Fruit fly (Drosophila melanogaster) whole organism, embryonic: Measurements from ENCODE around the gene Spt7.

Experiments used
- Bteb2 ChIP-seq: fragments of 200-800 bp; sonication (Bioruptor generic); optimal IDR thresholded peaks from 2 replicates; lab custom pipeline; 2016; ENCODE audit warnings: missing biosample characterization, missing genetic modification characterization
- CG1024 ChIP-seq: fragments of 200-800 bp; sonication (Bioruptor generic); IDR thresholded peaks from 2 replicates; pipeline ENCODE4 v1.3.6; 2022; ENCODE audit warnings: missing biosample characterization, missing genetic modification characterization
- CG10274 ChIP-seq: fragments of 200-800 bp; sonication (Bioruptor generic); optimal IDR thresholded peaks from 3 replicates; lab custom pipeline; 2017; ENCODE audit warnings: missing biosample characterization, mild to moderate bottlenecking, missing genetic modification characterization
- CG12219 ChIP-seq: fragments of 200-800 bp; sonication (Bioruptor generic); optimal IDR thresholded peaks from 3 replicates; lab custom pipeline; 2018; ENCODE audit warnings: missing biosample characterization, mild to moderate bottlenecking, missing genetic modification characterization
- CG1529 ChIP-seq: fragments of 200-800 bp; sonication (Bioruptor generic); optimal IDR thresholded peaks from 3 replicates; lab custom pipeline; 2018; ENCODE audit warnings: missing biosample characterization, missing genetic modification characterization
- CG15479 ChIP-seq: fragments of 200-800 bp; sonication (Bioruptor generic); optimal IDR thresholded peaks from 3 replicates; lab custom pipeline; 2019; ENCODE audit warnings: missing biosample characterization, mild to moderate bottlenecking, missing genetic modification characterization, moderate library complexity
- CG16779 ChIP-seq: fragments of 200-800 bp; sonication (Bioruptor generic); IDR thresholded peaks from 2 replicates; pipeline ENCODE4 v1.3.6; 2022; ENCODE audit warnings: missing biosample characterization, missing genetic modification characterization
- CG17802 ChIP-seq: fragments of 200-800 bp; sonication (Bioruptor generic); optimal IDR thresholded peaks from 2 replicates; lab custom pipeline; 2018; ENCODE audit warnings: missing biosample characterization, mild to moderate bottlenecking, missing genetic modification characterization, moderate library complexity
- CG17829 ChIP-seq: fragments of 200-800 bp; optimal IDR thresholded peaks from 2 replicates; lab custom pipeline; 2019; ENCODE audit warnings: missing biosample characterization, mild to moderate bottlenecking, missing genetic modification characterization, moderate library complexity
- CG18476 ChIP-seq: fragments of 200-800 bp; sonication (Bioruptor generic); optimal IDR thresholded peaks from 2 replicates; lab custom pipeline; 2016; ENCODE audit warnings: missing biosample characterization, mild to moderate bottlenecking, missing genetic modification characterization
- CG2712 ChIP-seq: fragments of 200-800 bp; optimal IDR thresholded peaks from 3 replicates; lab custom pipeline; 2019; ENCODE audit warnings: missing biosample characterization, mild to moderate bottlenecking, missing genetic modification characterization, moderate library complexity
- CG31388 ChIP-seq: fragments of 200-800 bp; sonication (Bioruptor generic); optimal IDR thresholded peaks from 2 replicates; lab custom pipeline; 2016; ENCODE audit warnings: missing biosample characterization, missing genetic modification characterization
- CG31441 ChIP-seq: fragments of 200-800 bp; sonication (Bioruptor generic); IDR thresholded peaks from 2 replicates; pipeline ENCODE4 v1.3.6; 2022; ENCODE audit warnings: missing biosample characterization, missing genetic modification characterization
- CG3407 ChIP-seq: fragments of 200-800 bp; sonication (Bioruptor generic); optimal IDR thresholded peaks from 2 replicates; lab custom pipeline; 2018; ENCODE audit warnings: missing biosample characterization, mild to moderate bottlenecking, missing genetic modification characterization
- CG42726 ChIP-seq: fragments of 200-800 bp; sonication (Bioruptor generic); IDR thresholded peaks from 2 replicates; pipeline ENCODE4 v1.3.6; 2022; ENCODE audit warnings: missing biosample characterization, missing genetic modification characterization; ENCODE audit not compliant: partially characterized antibody
- CG4617 ChIP-seq: fragments of 200-800 bp; sonication (Bioruptor generic); optimal IDR thresholded peaks from 3 replicates; lab custom pipeline; 2016; ENCODE audit warnings: missing biosample characterization, missing genetic modification characterization, borderline replicate concordance
- CG4707 ChIP-seq: fragments of 200-800 bp; sonication (Bioruptor generic); optimal IDR thresholded peaks from 2 replicates; lab custom pipeline; 2018; ENCODE audit warnings: missing biosample characterization, mild to moderate bottlenecking, missing genetic modification characterization, moderate library complexity
- CG4730 ChIP-seq: fragments of 200-800 bp; sonication (Bioruptor generic); IDR thresholded peaks from 2 replicates; pipeline ENCODE4 v1.3.6; 2022; ENCODE audit warnings: missing biosample characterization, missing genetic modification characterization
- CG6254 ChIP-seq: fragments of 200-800 bp; sonication (Bioruptor generic); optimal IDR thresholded peaks from 3 replicates; lab custom pipeline; 2017; ENCODE audit warnings: mild to moderate bottlenecking, missing biosample characterization, missing genetic modification reagents, missing genetic modification characterization
- CG8388 ChIP-seq: fragments of 200-800 bp; sonication (Bioruptor generic); optimal IDR thresholded peaks from 2 replicates; lab custom pipeline; 2019; ENCODE audit warnings: missing biosample characterization, mild to moderate bottlenecking, missing genetic modification characterization, moderate library complexity
- Dek ChIP-seq: fragments of 200-800 bp; sonication (Bioruptor generic); optimal IDR thresholded peaks from 3 replicates; lab custom pipeline; 2019; ENCODE audit warnings: missing biosample characterization, mild to moderate bottlenecking, missing genetic modification characterization, moderate library complexity
- Doc3 ChIP-seq: fragments of 200-800 bp; sonication (Bioruptor generic); IDR thresholded peaks from 3 replicates; pipeline ENCODE4 v1.3.6; 2022; ENCODE audit warnings: missing biosample characterization, missing genetic modification characterization; ENCODE audit not compliant: partially characterized antibody
- Dref ChIP-seq: fragments of 200-800 bp; sonication (Bioruptor generic); IDR thresholded peaks from 2 replicates; pipeline ENCODE4 v1.3.6; 2022; ENCODE audit warnings: missing biosample characterization, missing genetic modification characterization
- Eip74EF ChIP-seq, 2 experiments: fragments of 200-800 bp in 1 of 2; fragments of >200 bp in 1 of 2; sonication (Bioruptor generic) in 1 of 2; optimal IDR thresholded peaks; 2 replicates each; lab custom pipeline; 2017 to 2019; ENCODE audit warnings: missing biosample characterization in 2 of 2, missing genetic modification characterization in 2 of 2, mild to moderate bottlenecking in 1 of 2, moderate library complexity in 1 of 2
- Fer1 ChIP-seq: fragments of 200-800 bp; sonication (Bioruptor generic); optimal IDR thresholded peaks from 2 replicates; lab custom pipeline; 2017; ENCODE audit warnings: missing biosample characterization, mild to moderate bottlenecking, missing genetic modification characterization
- Fer2 ChIP-seq: fragments of 200-800 bp; sonication (Bioruptor generic); optimal IDR thresholded peaks from 2 replicates; lab custom pipeline; 2018; ENCODE audit warnings: missing biosample characterization, mild to moderate bottlenecking, missing genetic modification characterization, moderate library complexity
- HLH4C ChIP-seq: fragments of 200-800 bp; sonication (Bioruptor generic); IDR thresholded peaks from 3 replicates; pipeline ENCODE4 v1.3.6; 2022; ENCODE audit warnings: missing biosample characterization, missing genetic modification characterization; ENCODE audit not compliant: partially characterized antibody
- HmgZ ChIP-seq: fragments of 200-800 bp; sonication (Bioruptor generic); optimal IDR thresholded peaks from 2 replicates; lab custom pipeline; 2018; ENCODE audit warnings: missing biosample characterization, mild to moderate bottlenecking, missing genetic modification characterization
- Lhr ChIP-seq: fragments of 200-800 bp; sonication (Bioruptor generic); optimal IDR thresholded peaks from 3 replicates; lab custom pipeline; 2017; ENCODE audit warnings: mild to moderate bottlenecking, missing biosample characterization, missing genetic modification reagents, missing genetic modification characterization
- Spps ChIP-seq: fragments of 200-800 bp; sonication (Bioruptor generic); optimal IDR thresholded peaks from 2 replicates; lab custom pipeline; 2018; ENCODE audit warnings: missing biosample characterization, mild to moderate bottlenecking, missing genetic modification characterization
- ato ChIP-seq: fragments of 200-800 bp; sonication (Bioruptor generic); IDR thresholded peaks from 2 replicates; pipeline ENCODE4 v1.3.6; 2022; ENCODE audit warnings: missing biosample characterization, missing genetic modification characterization; ENCODE audit not compliant: partially characterized antibody
- cad ChIP-seq: fragments of >200 bp; optimal IDR thresholded peaks from 2 replicates; lab custom pipeline; 2017; ENCODE audit warnings: missing biosample characterization, missing genetic modification characterization
- cato ChIP-seq: fragments of 200-800 bp; sonication (Bioruptor generic); optimal IDR thresholded peaks from 2 replicates; lab custom pipeline; 2016; ENCODE audit warnings: missing biosample characterization, missing genetic modification characterization, borderline replicate concordance
- crp ChIP-seq, 2 experiments: fragments of 200-800 bp; sonication (Bioruptor generic); optimal IDR thresholded peaks; 2 replicates in 1 of 2; 3 replicates in 1 of 2; lab custom pipeline; 2017; ENCODE audit warnings: missing biosample characterization in 2 of 2, missing genetic modification characterization in 2 of 2, mild to moderate bottlenecking in 1 of 2, moderate library complexity in 1 of 2
- dan ChIP-seq: fragments of 200-800 bp; sonication (Bioruptor generic); IDR thresholded peaks from 2 replicates; pipeline ENCODE4 v1.3.6; 2022; ENCODE audit warnings: missing biosample characterization, missing genetic modification characterization
- gcm2 ChIP-seq: fragments of 200-800 bp; sonication (Bioruptor generic); optimal IDR thresholded peaks from 2 replicates; lab custom pipeline; 2016; ENCODE audit warnings: missing biosample characterization, missing genetic modification characterization
- hbn ChIP-seq: fragments of 200-800 bp; sonication (Bioruptor generic); IDR thresholded peaks from 2 replicates; pipeline ENCODE4 v1.3.6; 2022; ENCODE audit warnings: missing biosample characterization, missing genetic modification characterization; ENCODE audit not compliant: partially characterized antibody
- klu ChIP-seq: fragments of 200-800 bp; sonication (Bioruptor generic); IDR thresholded peaks from 2 replicates; pipeline ENCODE4 v1.3.6; 2022; ENCODE audit warnings: missing biosample characterization, missing genetic modification characterization
- luna ChIP-seq: fragments of 200-800 bp; sonication (Bioruptor generic); optimal IDR thresholded peaks from 2 replicates; lab custom pipeline; 2016; ENCODE audit warnings: missing biosample characterization, missing genetic modification characterization
- nmo ChIP-seq: fragments of 200-800 bp; sonication (Bioruptor generic); optimal IDR thresholded peaks from 2 replicates; lab custom pipeline; 2018; ENCODE audit warnings: missing biosample characterization, mild to moderate bottlenecking, missing genetic modification characterization, moderate library complexity
- pan ChIP-seq, 4 experiments: fragments of >200 bp in 3 of 4; fragments of 200-800 bp in 1 of 4; sonication (Bioruptor generic) in 1 of 4; optimal IDR thresholded peaks in 3 of 4; IDR thresholded peaks in 1 of 4; 2 replicates each; pipeline versions ENCODE4 v1.3.6 to Lab custom; 2017 to 2022; ENCODE audit warnings: missing biosample characterization in 2 of 4, missing genetic modification characterization in 2 of 4, mixed read lengths in 1 of 4
- prd ChIP-seq, 3 experiments: fragments of >200 bp in 2 of 3; fragments of 200-800 bp in 1 of 3; sonication (Bioruptor generic) in 1 of 3; optimal IDR thresholded peaks in 2 of 3; IDR thresholded peaks in 1 of 3; 2 replicates in 2 of 3; 3 replicates in 1 of 3; pipeline versions ENCODE4 v1.3.6 to Lab custom; 2017 to 2022; ENCODE audit warnings: missing biosample characterization in 1 of 3, missing genetic modification characterization in 1 of 3
- slou ChIP-seq: fragments of 200-800 bp; sonication (Bioruptor generic); optimal IDR thresholded peaks from 3 replicates; lab custom pipeline; 2016; ENCODE audit warnings: missing biosample characterization, missing genetic modification characterization
- sr ChIP-seq: fragments of 200-800 bp; sonication (Bioruptor generic); IDR thresholded peaks from 3 replicates; pipeline ENCODE4 v1.3.6; 2022; ENCODE audit warnings: missing biosample characterization, missing genetic modification characterization
- tna ChIP-seq: fragments of 200-800 bp; sonication (Bioruptor generic); IDR thresholded peaks from 2 replicates; pipeline ENCODE4 v1.3.6; 2022; ENCODE audit warnings: missing biosample characterization, missing genetic modification characterization; ENCODE audit not compliant: partially characterized antibody
- twi ChIP-seq: fragments of 200-800 bp; optimal IDR thresholded peaks from 2 replicates; lab custom pipeline; 2019; ENCODE audit warnings: missing biosample characterization, mild to moderate bottlenecking, missing genetic modification characterization, moderate library complexity
- vnd ChIP-seq: fragments of 200-800 bp; sonication (Bioruptor generic); IDR thresholded peaks from 3 replicates; pipeline ENCODE4 v1.3.6; 2022; ENCODE audit warnings: missing biosample characterization, missing genetic modification characterization; ENCODE audit not compliant: partially characterized antibody
- zen ChIP-seq: fragments of 200-800 bp; sonication (Bioruptor generic); optimal IDR thresholded peaks from 3 replicates; lab custom pipeline; 2018; ENCODE audit warnings: missing biosample characterization, mild to moderate bottlenecking, missing genetic modification characterization, moderate library complexity

Gene Spt7

DNA sequence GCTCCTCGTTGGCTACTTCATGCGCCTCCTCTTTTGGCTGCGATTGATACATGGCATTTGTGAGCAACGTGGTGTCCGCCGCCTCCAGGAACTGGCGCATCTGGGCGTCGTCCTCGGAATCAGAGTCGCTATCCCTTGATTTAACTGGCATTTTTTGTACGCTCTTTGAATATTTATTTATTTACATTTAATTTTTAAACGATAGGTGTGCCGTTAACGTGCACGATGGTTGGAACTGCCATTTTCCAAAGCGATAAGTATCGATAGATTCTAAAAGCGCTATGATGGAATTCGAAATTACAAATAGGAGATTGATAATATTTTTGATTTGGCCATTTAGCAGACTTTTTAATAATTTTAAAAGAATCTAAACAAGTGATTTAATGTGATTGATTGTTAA, 2.2 kb downstream of the Spt7 start, which contains the start of gene CG32554 (continued):
- TF ChIP-seq CG17802 (tag; lab: Kevin White, UChicago) (no peak), Lhr (GFP tag; lab: Kevin White, UChicago) (no peak), HLH4C (peak; percentile 88), klu (no peak), CG6254 (GFP tag; lab: Kevin White, UChicago) (no peak), CG4730 (GFP tag; lab: Robert Waterston, UW) (no peak), crp (GFP tag; optimal IDR thresholded peaks at IDR 0.05; lab: Kevin White, UChicago) (peak in 1 of 2 experiments; percentile 60), CG4617 (GFP tag; lab: Kevin White, UChicago) (no peak), CG31441 (GFP tag; lab: Robert Waterston, UW) (no peak), CG18476 (no peak), CG2712 (no peak), pan (optimal IDR thresholded peaks at IDR 0.05; lab: Kevin White, UChicago) (no peak), pan (GFP tag; optimal IDR thresholded peaks at IDR 0.05 in 1 of 2, IDR thresholded peaks at IDR 0.05 in 1 of 2) (no peak), CG3407 (GFP tag; lab: Kevin White, UChicago) (no peak), tna (GFP tag; lab: Robert Waterston, UW) (peak; percentile 85), gcm2 (GFP tag; lab: Kevin White, UChicago) (no peak), Spps (no peak), CG4707 (no peak), Dek (tag; lab: Kevin White, UChicago) (no peak), CG1529 (GFP tag; lab: Kevin White, UChicago) (no peak), CG8388 (no peak), cad (no peak), twi (tag; lab: Kevin White, UChicago) (no peak), sr (no peak), hbn (GFP tag; lab: Robert Waterston, UW) (peak; percentile 92), CG42726 (GFP tag; lab: Robert Waterston, UW) (peak; percentile 80; the same call in 1 of the 2 replicates), luna (GFP tag; lab: Kevin White, UChicago) (no peak), dan (GFP tag; lab: Robert Waterston, UW) (no peak), ato (peak; percentile 85), Fer1 (GFP tag; lab: Kevin White, UChicago) (no peak), CG1024 (GFP tag; lab: Robert Waterston, UW) (no peak), CG31388 (GFP tag; lab: Kevin White, UChicago) (no peak), CG15479 (GFP tag; lab: Kevin White, UChicago) (no peak), prd (optimal IDR thresholded peaks at IDR 0.05; lab: Kevin White, UChicago) (no peak), prd (GFP tag; IDR thresholded peaks at IDR 0.05; lab: Robert Waterston, UW) (no peak), CG17829 (no peak), Doc3 (GFP tag; lab: Robert Waterston, UW) (peak; percentile 90), Eip74EF (GFP tag; optimal IDR thresholded peaks at IDR 0.05; lab: Kevin White, UChicago) (no peak), Fer2 (tag; lab: Kevin White, UChicago) (no peak), Dref (peak; percentile 73), slou (GFP tag; lab: Kevin White, UChicago) (no peak), cato (GFP tag; lab: Kevin White, UChicago) (no peak), CG16779 (no peak), zen (tag; lab: Kevin White, UChicago) (no peak), CG12219 (GFP tag; lab: Kevin White, UChicago) (no peak), HmgZ (tag; lab: Kevin White, UChicago) (no peak), CG10274 (no peak), Bteb2 (GFP tag; lab: Kevin White, UChicago) (no peak), vnd (peak; percentile 83), nmo (GFP tag; lab: Kevin White, UChicago) (no peak)
